Fruit fly (Drosophila melanogaster): ENCODE data around the gene CG43844.
A peak's percentile ranks its signal among the peaks of the same experiment; 100 is the strongest.

Gene CG43844

dm6 chr3R:21839636-21840035 lies 49.7 kb upstream of the CG43844 start (continued):
- no peak for TF ChIP-seq Dip2 (GFP tag; IDR thresholded peaks at IDR 0.05)
- no peak for TF ChIP-seq Ets65A (GFP tag)
- TF ChIP-seq CG15514 (GFP tag; optimal IDR thresholded peaks at IDR 0.05), result peak; percentile 7
- no peak for TF ChIP-seq Pdp1 (GFP tag; optimal IDR thresholded peaks at IDR 0.05)
- no peak for TF ChIP-seq fd3F (GFP tag; optimal IDR thresholded peaks at IDR 0.05)
- no peak for TF ChIP-seq CG8290 (GFP tag; optimal IDR thresholded peaks at IDR 0.05)
- no peak for TF ChIP-seq CG8290 (tag; optimal IDR thresholded peaks at IDR 0.05)
- TF ChIP-seq CG16815 (GFP tag; optimal IDR thresholded peaks at IDR 0.05), result no peak
- no peak for TF ChIP-seq chif (GFP tag; optimal IDR thresholded peaks at IDR 0.05)
- no peak for TF ChIP-seq CG34376 (GFP tag; optimal IDR thresholded peaks at IDR 0.05)
- TF ChIP-seq onecut (GFP tag; IDR thresholded peaks at IDR 0.05), result no peak
- no peak for TF ChIP-seq sob (GFP tag; IDR thresholded peaks at IDR 0.05)
- no peak for TF ChIP-seq al (GFP tag; IDR thresholded peaks at IDR 0.05)
- TF ChIP-seq trem (tag; optimal IDR thresholded peaks at IDR 0.05), result no peak
- TF ChIP-seq ftz-f1 (GFP tag; optimal IDR thresholded peaks at IDR 0.05), result no peak
- no peak for TF ChIP-seq eve (GFP tag; optimal IDR thresholded peaks at IDR 0.05)
- no peak for TF ChIP-seq TFAM (GFP tag; optimal IDR thresholded peaks at IDR 0.05)
- peak; percentile 22 for TF ChIP-seq dmrt11E (tag; optimal IDR thresholded peaks at IDR 0.05)
- TF ChIP-seq C15 (GFP tag; IDR thresholded peaks at IDR 0.05), result no peak
- no peak for TF ChIP-seq CG34224 (GFP tag; IDR thresholded peaks at IDR 0.05; ENCODE audit: partially characterized antibody)
- TF ChIP-seq Myb (GFP tag; optimal IDR thresholded peaks at IDR 0.05), result no peak
- no peak for TF ChIP-seq Chrac-16 (GFP tag; optimal IDR thresholded peaks at IDR 0.05)
- no peak for TF ChIP-seq CG14860 (GFP tag; IDR thresholded peaks at IDR 0.05; ENCODE audit: partially characterized antibody)
- no peak for TF ChIP-seq jumu (GFP tag; optimal IDR thresholded peaks at IDR 0.05)
- no peak for TF ChIP-seq CG16779 (GFP tag; IDR thresholded peaks at IDR 0.05)
- TF ChIP-seq Lpt (GFP tag; optimal IDR thresholded peaks at IDR 0.05), result no peak
- TF ChIP-seq ro (GFP tag; IDR thresholded peaks at IDR 0.05), result no peak
- no peak for TF ChIP-seq CG4617 (GFP tag; optimal IDR thresholded peaks at IDR 0.05; ENCODE audit: borderline replicate concordance)
- no peak for TF ChIP-seq en (GFP tag; optimal IDR thresholded peaks at IDR 0.05)
- no peak for TF ChIP-seq Opbp (GFP tag; IDR thresholded peaks at IDR 0.05; ENCODE audit: partially characterized antibody)
- TF ChIP-seq sug (tag; optimal IDR thresholded peaks at IDR 0.05), result no peak
- TF ChIP-seq CG13287 (GFP tag; IDR thresholded peaks at IDR 0.05; ENCODE audit: partially characterized antibody), result no peak
- TF ChIP-seq Hr51 (GFP tag; optimal IDR thresholded peaks at IDR 0.05), result peak in 1 of 2 experiments; percentile 73
- no peak for TF ChIP-seq Sry-δ (GFP tag; optimal IDR thresholded peaks at IDR 0.05)
- TF ChIP-seq lbe (GFP tag; optimal IDR thresholded peaks at IDR 0.05), result no peak
- TF ChIP-seq CG2712 (tag; optimal IDR thresholded peaks at IDR 0.05), result peak; percentile 52
- TF ChIP-seq dan (GFP tag; IDR thresholded peaks at IDR 0.05), result no peak
- TF ChIP-seq crol (GFP tag; IDR thresholded peaks at IDR 0.05), result no peak
- TF ChIP-seq tx (GFP tag; optimal IDR thresholded peaks at IDR 0.05), result no peak
- TF ChIP-seq HLH3B (GFP tag; IDR thresholded peaks at IDR 0.05), result no peak
- TF ChIP-seq Sox100B (GFP tag; optimal IDR thresholded peaks at IDR 0.05), result peak; percentile 65
- TF ChIP-seq gsb-n (tag; optimal IDR thresholded peaks at IDR 0.05), result peak; percentile 13
- TF ChIP-seq Hmx (GFP tag; optimal IDR thresholded peaks at IDR 0.05), result no peak
- no peak for TF ChIP-seq CG6272 (GFP tag; IDR thresholded peaks at IDR 0.05)
- TF ChIP-seq sens-2 (GFP tag; IDR thresholded peaks at IDR 0.05), result no peak
- TF ChIP-seq pan (optimal IDR thresholded peaks at IDR 0.05), result no peak
- TF ChIP-seq pan (GFP tag; optimal IDR thresholded peaks at IDR 0.05 in 1 of 2, IDR thresholded peaks at IDR 0.05 in 1 of 2), result no peak
- TF ChIP-seq Ada2b (GFP tag; IDR thresholded peaks at IDR 0.05), result no peak
- no peak for TF ChIP-seq Xbp1 (GFP tag; optimal IDR thresholded peaks at IDR 0.05)
- no peak for TF ChIP-seq kay (GFP tag; optimal IDR thresholded peaks at IDR 0.05)
- no peak for TF ChIP-seq Hr78 (GFP tag; optimal IDR thresholded peaks at IDR 0.05)
- TF ChIP-seq CG30020 (tag; optimal IDR thresholded peaks at IDR 0.05), result no peak

All from whole organism, embryonic.